Worm (Caenorhabditis elegans): ENCODE measurements around the gene C25A11.2.

DNA sequence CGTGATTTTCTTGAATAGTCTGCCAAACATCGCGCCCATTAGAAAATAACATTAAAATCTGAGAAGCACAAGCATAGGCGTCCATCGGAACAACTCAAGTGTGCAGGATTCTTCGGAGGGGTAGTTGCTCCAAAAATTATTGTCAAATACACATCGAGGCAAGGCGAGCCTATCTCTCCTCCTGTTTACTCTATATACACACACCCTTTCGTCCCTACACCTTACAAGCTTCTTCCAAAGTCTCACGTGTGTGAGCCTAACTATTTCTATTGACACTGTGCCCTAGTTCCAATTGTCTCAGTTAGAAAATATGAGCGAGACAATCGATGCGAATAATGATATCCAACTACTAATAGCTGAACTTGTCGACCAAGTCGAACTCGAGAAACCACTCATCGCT, 22.0 kb upstream of the C25A11.2 start:
- TF ChIP-seq elt-3 (tag; optimal IDR thresholded peaks at IDR 0.05) (no peak), ceh-8 (GFP tag; optimal IDR thresholded peaks at IDR 0.05) (no peak), lin-39 (tag; optimal IDR thresholded peaks at IDR 0.05) (no peak), ceh-90 (tag; optimal IDR thresholded peaks at IDR 0.05) (no peak), snpc-4 (tag; optimal IDR thresholded peaks at IDR 0.05) (no peak), fos-1 (tag; optimal IDR thresholded peaks at IDR 0.05) (no peak), nhr-77 (tag; optimal IDR thresholded peaks at IDR 0.05) (no peak), efl-1 (optimal IDR thresholded peaks at IDR 0.05) (no peak), efl-1 (GFP tag; optimal IDR thresholded peaks at IDR 0.05 in 1 of 2) (peak in 1 of 2 experiments; percentile 84), swsn-7 (tag; optimal IDR thresholded peaks at IDR 0.05) (no peak), blmp-1 (tag; optimal IDR thresholded peaks at IDR 0.05) (no peak), elt-2 (tag; optimal IDR thresholded peaks at IDR 0.05) (no peak), nhr-237 (tag; optimal IDR thresholded peaks at IDR 0.05) (no peak), vab-15 (tag; optimal IDR thresholded peaks at IDR 0.05) (no peak)
